Fruit fly (Drosophila melanogaster) whole organism, embryonic: Measurements from ENCODE around the gene CG13114.

ENCODE experiments used
- Atf-2 ChIP-seq: fragments of 200-800 bp; sonication (Bioruptor generic); optimal IDR thresholded peaks from 2 replicates; lab custom pipeline; 2016; ENCODE audit warnings: missing biosample characterization, missing genetic modification characterization
- CG12219 ChIP-seq: fragments of 200-800 bp; sonication (Bioruptor generic); optimal IDR thresholded peaks from 3 replicates; lab custom pipeline; 2018; ENCODE audit warnings: missing biosample characterization, mild to moderate bottlenecking, missing genetic modification characterization
- CG1603 ChIP-seq: fragments of 200-800 bp; sonication (Bioruptor generic); optimal IDR thresholded peaks from 2 replicates; lab custom pipeline; 2019; ENCODE audit warnings: missing biosample characterization, mild to moderate bottlenecking, missing genetic modification characterization, moderate library complexity
- CG3281 ChIP-seq: fragments of 200-800 bp; sonication (Bioruptor generic); optimal IDR thresholded peaks from 3 replicates; lab custom pipeline; 2017; ENCODE audit warnings: missing biosample characterization, mild to moderate bottlenecking, missing genetic modification characterization
- Lpt ChIP-seq: fragments of >200 bp; optimal IDR thresholded peaks from 2 replicates; lab custom pipeline; 2018; ENCODE audit warnings: missing biosample characterization, missing genetic modification characterization
- ato ChIP-seq: fragments of 200-800 bp; sonication (Bioruptor generic); IDR thresholded peaks from 2 replicates; pipeline ENCODE4 v1.3.6; 2022; ENCODE audit warnings: missing biosample characterization, missing genetic modification characterization; ENCODE audit not compliant: partially characterized antibody
- cas ChIP-seq: fragments of 200-800 bp; sonication (Bioruptor generic); IDR thresholded peaks from 2 replicates; pipeline ENCODE4 v1.3.6; 2022; ENCODE audit warnings: missing biosample characterization, missing genetic modification characterization
- crc ChIP-seq: fragments of 200-800 bp; sonication (Bioruptor generic); optimal IDR thresholded peaks from 2 replicates; lab custom pipeline; 2016; ENCODE audit warnings: missing biosample characterization, missing genetic modification characterization
- dan ChIP-seq: fragments of 200-800 bp; sonication (Bioruptor generic); IDR thresholded peaks from 2 replicates; pipeline ENCODE4 v1.3.6; 2022; ENCODE audit warnings: missing biosample characterization, missing genetic modification characterization
- jigr1 ChIP-seq: fragments of 200-800 bp; sonication (Bioruptor generic); IDR thresholded peaks from 3 replicates; pipeline ENCODE4 v1.3.6; 2022; ENCODE audit warnings: missing biosample characterization, missing genetic modification characterization
- jumu ChIP-seq: fragments of 200-800 bp; sonication (Bioruptor generic); optimal IDR thresholded peaks from 3 replicates; lab custom pipeline; 2016; ENCODE audit warnings: missing biosample characterization, missing genetic modification characterization
- slp2 ChIP-seq: fragments of 200-800 bp; sonication (Bioruptor generic); optimal IDR thresholded peaks from 2 replicates; lab custom pipeline; 2016; ENCODE audit warnings: missing biosample characterization, missing genetic modification characterization
- trem ChIP-seq: fragments of 200-800 bp; optimal IDR thresholded peaks from 3 replicates; lab custom pipeline; 2019; ENCODE audit warnings: missing biosample characterization, mild to moderate bottlenecking, missing genetic modification characterization, moderate library complexity

dm6 chr2L:9505372-9506103 lies 40.1 kb upstream of the CG13114 start:
- TF ChIP-seq dan (GFP tag; lab: Robert Waterston, UW), result no peak
- TF ChIP-seq jigr1 (GFP tag; lab: Robert Waterston, UW), result no peak
- TF ChIP-seq jumu (GFP tag; lab: Kevin White, UChicago), result no peak
- no peak for TF ChIP-seq CG3281 (GFP tag; lab: Kevin White, UChicago)
- TF ChIP-seq slp2 (GFP tag; lab: Kevin White, UChicago), result no peak
- no peak for TF ChIP-seq CG12219 (GFP tag; lab: Kevin White, UChicago)
- no peak for TF ChIP-seq Lpt (GFP tag; lab: Kevin White, UChicago)
- no peak for TF ChIP-seq cas (GFP tag; lab: Robert Waterston, UW)
- no peak for TF ChIP-seq ato (GFP tag; lab: Robert Waterston, UW)
- TF ChIP-seq Atf-2, result no peak
- no peak for TF ChIP-seq crc (GFP tag; lab: Kevin White, UChicago)
- TF ChIP-seq CG1603 (tag; lab: Kevin White, UChicago), result no peak
- no peak for TF ChIP-seq trem (tag; lab: Kevin White, UChicago)
